Fruit fly (Drosophila melanogaster): Measurements from ENCODE around the gene HLH3B.

DNA sequence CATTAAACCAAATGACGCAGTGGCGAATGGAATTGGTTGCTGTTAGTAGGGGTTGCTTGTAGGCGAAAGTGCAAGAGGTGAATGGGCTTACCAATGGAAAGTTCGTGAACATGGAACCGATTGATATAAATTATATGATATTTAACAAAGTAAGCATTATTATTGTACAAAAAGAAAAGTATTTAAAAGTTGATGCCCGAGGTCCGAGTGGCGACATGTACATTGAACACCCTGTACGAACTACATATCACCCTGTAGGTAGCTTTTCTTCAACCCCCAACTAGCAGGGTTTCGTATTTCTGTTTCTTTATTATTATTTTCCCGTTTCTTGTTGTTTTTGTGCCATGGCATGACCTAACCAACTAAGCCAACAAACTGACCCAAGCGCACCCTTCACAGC, 24.3 kb downstream of the HLH3B start:
- TF ChIP-seq psq (optimal IDR thresholded peaks at IDR 0.05) (no peak), pan (optimal IDR thresholded peaks at IDR 0.05) (no peak), usp (GFP tag; optimal IDR thresholded peaks at IDR 0.05) (no peak), CG8478 (optimal IDR thresholded peaks at IDR 0.05) (no peak), EcR (GFP tag; optimal IDR thresholded peaks at IDR 0.05) (no peak), Dll (optimal IDR thresholded peaks at IDR 0.05) (no peak)

Measured in whole organism.